Fruit fly (Drosophila melanogaster): ENCODE measurements around the gene Ilp2.
"Not testable (repeated sequence)": the region's sequence is repeated elsewhere in the genome, so short reads cannot be mapped to it uniquely, and the experiment has no call there.

Gene Ilp2

dm6 chr3L:9797587-9797986, 1.9 kb upstream of the Ilp2 start, which contains the start of gene Zasp67:
Gene Zasp67, minus strand, starts transcription at chr3L:9797687.
- TF ChIP-seq CG3847 (GFP tag; IDR thresholded peaks at IDR 0.05) = no peak
- no peak for TF ChIP-seq kni (GFP tag; optimal IDR thresholded peaks at IDR 0.05)
- TF ChIP-seq Deaf1 (tag; optimal IDR thresholded peaks at IDR 0.05) = no peak
- no peak for TF ChIP-seq Lpt (GFP tag; optimal IDR thresholded peaks at IDR 0.05)
- no peak for TF ChIP-seq Camta (GFP tag; optimal IDR thresholded peaks at IDR 0.05)
- no peak for TF ChIP-seq CG2199 (GFP tag; IDR thresholded peaks at IDR 0.05)
- TF ChIP-seq CG31224 (GFP tag; IDR thresholded peaks at IDR 0.05) = no peak
- TF ChIP-seq E2f2 (GFP tag; IDR thresholded peaks at IDR 0.05) = no peak
- no peak for TF ChIP-seq CG10462 (GFP tag; optimal IDR thresholded peaks at IDR 0.05)
- no peak for TF ChIP-seq CG31388 (GFP tag; optimal IDR thresholded peaks at IDR 0.05)
- TF ChIP-seq gcm2 (GFP tag; optimal IDR thresholded peaks at IDR 0.05) = no peak
- TF ChIP-seq Side (GFP tag; optimal IDR thresholded peaks at IDR 0.05) = no peak
- TF ChIP-seq pnt (GFP tag; optimal IDR thresholded peaks at IDR 0.05) = no peak
- no peak for TF ChIP-seq wek (GFP tag; optimal IDR thresholded peaks at IDR 0.05)
- no peak for TF ChIP-seq unc-4 (GFP tag; IDR thresholded peaks at IDR 0.05; ENCODE audit: partially characterized antibody)

DNA sequence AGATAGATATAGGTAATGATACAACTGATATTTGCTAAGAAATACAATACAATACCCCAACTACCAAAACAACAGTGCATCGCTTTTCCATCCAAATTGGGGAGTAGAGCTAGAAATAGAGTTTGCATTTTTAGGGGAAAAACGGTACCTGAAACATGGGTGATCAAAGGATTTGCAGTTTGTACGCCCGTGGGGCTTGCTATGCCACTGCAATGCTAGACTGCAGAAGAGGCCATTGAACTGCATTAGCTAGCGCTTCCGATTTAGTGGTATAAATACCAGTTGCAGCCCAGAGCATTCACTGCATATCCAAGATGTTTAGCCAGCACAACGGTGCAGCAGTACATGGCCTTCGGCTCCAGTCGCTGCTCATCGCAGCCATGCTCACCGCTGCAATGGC, 1.4 kb upstream of the Ilp2 start, which contains the start of gene Ilp1:
Gene Ilp1, plus strand, starts transcription at position 301 of the 400 bp plus-strand sequence.
- not testable (repeated sequence) for TF ChIP-seq MBD-R2 (GFP tag; IDR thresholded peaks at IDR 0.05); z (GFP tag; IDR thresholded peaks at IDR 0.05); twi (tag; optimal IDR thresholded peaks at IDR 0.05)

- no peak for TF ChIP-seq unpg (GFP tag; optimal IDR thresholded peaks at IDR 0.05)
- TF ChIP-seq Ets65A (GFP tag) = peak; percentile 52
- peak; percentile 51 for TF ChIP-seq CG8478 (optimal IDR thresholded peaks at IDR 0.05)
Observed at dm6 chr3L:9802020-9802419, 2.5 kb downstream of the Ilp2 start, which contains the start of gene Ilp3. Gene Ilp3, minus strand, starts transcription at chr3L:9802120.

DNA sequence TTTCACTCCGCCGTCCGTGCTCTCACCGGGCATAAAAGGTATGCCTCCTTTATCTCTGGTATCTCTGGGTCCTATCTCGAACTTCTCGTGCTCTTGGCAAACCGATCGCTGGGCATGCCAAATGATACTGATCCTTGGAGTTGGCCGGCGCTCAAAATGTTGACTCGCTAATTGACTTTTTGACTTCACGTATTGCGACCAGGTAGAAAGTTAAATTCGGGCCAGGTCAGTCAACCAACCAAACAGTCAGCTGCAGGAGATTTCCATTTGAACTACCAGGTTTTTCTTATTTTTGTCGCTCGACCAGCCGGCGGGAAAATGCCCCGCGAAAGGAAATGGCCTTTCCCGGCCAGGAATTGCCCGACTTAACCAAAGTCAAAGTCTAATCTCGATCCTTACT, 4.6 kb downstream of the Ilp2 start, which contains the start of gene Ilp4:
Gene Ilp4, minus strand, starts transcription at position 139 of the 400 bp plus-strand sequence.
- TF ChIP-seq tll (GFP tag; optimal IDR thresholded peaks at IDR 0.05) (peak in 1 of 2 experiments; percentile 96), zen (tag; optimal IDR thresholded peaks at IDR 0.05) (peak; percentile 49), Bteb2 (GFP tag; optimal IDR thresholded peaks at IDR 0.05) (no peak), Nf-YC (tag; optimal IDR thresholded peaks at IDR 0.05) (no peak)

DNA sequence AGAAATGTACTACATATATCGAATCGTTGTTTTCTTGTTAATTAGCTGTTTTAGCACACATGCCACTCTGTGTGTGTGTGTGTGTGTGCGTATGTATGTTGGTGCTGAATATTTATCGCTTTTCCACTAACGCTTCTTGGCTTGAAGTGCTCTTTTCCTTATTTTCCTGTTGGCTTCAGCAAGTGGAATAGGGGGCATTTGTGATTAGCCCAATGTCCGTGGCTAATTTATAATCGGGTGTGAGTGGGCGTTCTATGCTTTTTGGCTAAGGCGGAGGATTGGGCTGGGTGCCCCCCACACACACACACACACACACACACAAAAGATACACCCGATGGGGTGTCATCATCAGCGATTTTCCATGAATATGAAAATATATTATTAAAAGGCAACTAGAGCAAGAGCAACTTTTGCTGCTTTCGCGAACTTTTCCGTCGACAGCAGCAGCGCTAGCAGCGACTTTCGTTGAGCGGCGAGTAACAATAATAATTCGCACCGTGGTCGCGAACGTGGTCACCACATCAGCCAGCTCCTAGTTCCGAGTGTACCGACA, 13.9 kb downstream of the Ilp2 start, which contains the start of gene CG43897:
Gene CG43897, plus strand, starts transcription at position 503 of the 553 bp plus-strand sequence.
- 0 out of 2 replicates have a peak, but pooled peaks have one; percentile 22 for TF ChIP-seq ro (GFP tag; IDR thresholded peaks at IDR 0.05)
- no peak for TF ChIP-seq NFAT (GFP tag; IDR thresholded peaks at IDR 0.05)
- peak; percentile 87 for TF ChIP-seq CG12769 (tag; optimal IDR thresholded peaks at IDR 0.05)
- no peak for TF ChIP-seq sima (GFP tag; optimal IDR thresholded peaks at IDR 0.05)
- no peak for TF ChIP-seq E2f1 (GFP tag; IDR thresholded peaks at IDR 0.05)
- no peak for TF ChIP-seq vvl (GFP tag; IDR thresholded peaks at IDR 0.05)
- no peak for TF ChIP-seq PHDP (tag; optimal IDR thresholded peaks at IDR 0.05)
- TF ChIP-seq Scr (GFP tag; IDR thresholded peaks at IDR 0.05; ENCODE audit: partially characterized antibody) = no peak
- TF ChIP-seq Lpt (GFP tag; optimal IDR thresholded peaks at IDR 0.05) = no peak
- TF ChIP-seq dysf (GFP tag; IDR thresholded peaks at IDR 0.05) = no peak
- TF ChIP-seq danr (GFP tag; IDR thresholded peaks at IDR 0.05) = no peak
- no peak for TF ChIP-seq CG34224 (GFP tag; IDR thresholded peaks at IDR 0.05; ENCODE audit: partially characterized antibody)
- TF ChIP-seq Poxn (GFP tag; IDR thresholded peaks at IDR 0.05) = no peak
- no peak for TF ChIP-seq ssp (GFP tag; IDR thresholded peaks at IDR 0.05)
- no peak for TF ChIP-seq fd3F (GFP tag; optimal IDR thresholded peaks at IDR 0.05)
- TF ChIP-seq emc (GFP tag; optimal IDR thresholded peaks at IDR 0.05) = no peak
- no peak for TF ChIP-seq Oli (tag; optimal IDR thresholded peaks at IDR 0.05)
- no peak for TF ChIP-seq ind (GFP tag; optimal IDR thresholded peaks at IDR 0.05)
- TF ChIP-seq cg (GFP tag; optimal IDR thresholded peaks at IDR 0.05) = peak; percentile 26
- TF ChIP-seq Nf-YA (GFP tag; IDR thresholded peaks at IDR 0.05) = no peak
- TF ChIP-seq chinmo (GFP tag; IDR thresholded peaks at IDR 0.05; ENCODE audit: partially characterized antibody) = 0 out of 4 replicates have a peak, but pooled peaks have one; percentile 23
- no peak for TF ChIP-seq CG18764 (GFP tag; optimal IDR thresholded peaks at IDR 0.05)
